Fruit fly (Drosophila melanogaster) whole organism: Measurements from ENCODE around the gene MESR6.

Experiments used
- CG8478 ChIP-seq: fragments of >200 bp; optimal IDR thresholded peaks from 2 replicates; lab custom pipeline; 2018; ENCODE audit warnings: inconsistent platforms
- EcR ChIP-seq, 2 experiments: fragments of >200 bp; optimal IDR thresholded peaks; 2 replicates each; lab custom pipeline; 2017; ENCODE audit warnings: missing biosample characterization in 2 of 2, missing genetic modification characterization in 2 of 2, missing genetic modification reagents in 2 of 2
- psq ChIP-seq: fragments of >200 bp; optimal IDR thresholded peaks from 2 replicates; lab custom pipeline; 2017

- no peak for TF ChIP-seq CG8478 (lab: Kevin White, UChicago)
- TF ChIP-seq psq (lab: Kevin White, UChicago): no peak
- TF ChIP-seq EcR (GFP tag; optimal IDR thresholded peaks at IDR 0.05; lab: Kevin White, UChicago): no peak
Observed at dm6 chr3L:19056857-19057324, 35.6 kb upstream of the MESR6 start.
